Worm (Caenorhabditis elegans) whole organism, young adult: Measurements from ENCODE around the gene F13D12.3.

Experiments used
- B0261.1 ChIP-seq: sonication (generic microtip); optimal IDR thresholded peaks from 2 replicates; lab custom pipeline; 2016; ENCODE audit warnings: mild to moderate bottlenecking, missing genetic modification characterization, moderate library complexity, missing compliant biosample characterization
- Y53G8AR.9 ChIP-seq: fragments of 200-800 bp; sonication (Bioruptor generic); conservative IDR thresholded peaks from 2 replicates; pipeline ENCODE4 v1.3.6; 2022; ENCODE audit warnings: missing genetic modification reagents, missing genetic modification characterization, missing compliant biosample characterization
- ama-1 ChIP-seq, 3 experiments: fragments of 150-350 bp in 1 of 3; sonication (generic microtip) in 2 of 3; optimal IDR thresholded peaks; 2 replicates each; lab custom pipeline; 2014 to 2018; ENCODE audit warnings: missing biosample characterization in 2 of 3, missing genetic modification characterization in 2 of 3, missing genetic modification reagents in 2 of 3
- attf-3 ChIP-seq: fragments of 200-800 bp; sonication (Bioruptor generic); conservative IDR thresholded peaks from 2 replicates; pipeline ENCODE4 v1.3.6; 2022; ENCODE audit warnings: missing genetic modification reagents, missing genetic modification characterization, missing compliant biosample characterization
- dpff-1 ChIP-seq: sonication (generic microtip); optimal IDR thresholded peaks from 2 replicates; lab custom pipeline; 2017; ENCODE audit warnings: mild to moderate bottlenecking, missing genetic modification characterization, missing compliant biosample characterization
- hsf-1 ChIP-seq: fragments of 200-800 bp; sonication (Bioruptor generic); IDR thresholded peaks from 2 replicates; pipeline ENCODE4 v1.3.6; 2022; ENCODE audit warnings: missing genetic modification reagents, missing genetic modification characterization, missing compliant biosample characterization
- lir-1 ChIP-seq: fragments of 200-800 bp; sonication (Bioruptor generic); conservative IDR thresholded peaks from 2 replicates; pipeline ENCODE4 v1.3.6; 2022; ENCODE audit warnings: missing genetic modification reagents, missing genetic modification characterization, missing compliant biosample characterization
- tbx-9 ChIP-seq: sonication (generic microtip); optimal IDR thresholded peaks from 2 replicates; lab custom pipeline; 2016; ENCODE audit warnings: borderline replicate concordance, missing genetic modification characterization, inconsistent platforms, missing compliant biosample characterization
- unc-130 ChIP-seq: sonication (generic microtip); optimal IDR thresholded peaks from 2 replicates; lab custom pipeline; 2016; ENCODE audit warnings: missing genetic modification reagents, missing genetic modification characterization, missing compliant biosample characterization
- unc-62 ChIP-seq: fragments of 150-350 bp; optimal IDR thresholded peaks from 2 replicates; lab custom pipeline; 2014; ENCODE audit warnings: missing biosample characterization, missing genetic modification reagents, missing genetic modification characterization

- TF ChIP-seq unc-130 (GFP tag; lab: Kevin White, UChicago) (no peak), unc-62 (no peak), B0261.1 (tag; lab: Kevin White, UChicago) (no peak), dpff-1 (tag; lab: Kevin White, UChicago) (no peak), lir-1 (no peak), attf-3 (no peak), tbx-9 (tag; lab: Kevin White, UChicago) (no peak), ama-1 (optimal IDR thresholded peaks at IDR 0.05; lab: Kevin White, UChicago) (no peak), ama-1 (GFP tag; optimal IDR thresholded peaks at IDR 0.05; lab: Kevin White, UChicago) (no peak), Y53G8AR.9 (GFP tag; lab: Robert Waterston, UW) (no peak), hsf-1 (GFP tag; lab: Robert Waterston, UW) (0 out of 2 replicates have a peak, but pooled peaks have one; percentile 10)
These were observed 14.4 kb upstream of the F13D12.3 start, which contains the start of gene VF13D12L.3 for ce11 chrII:11705787-11706186.
